Fruit fly (Drosophila melanogaster) whole organism, wandering third instar larva: ENCODE data around the gene CG18675.

Experiments used
- Myc ChIP-seq: fragments of >200 bp; optimal IDR thresholded peaks from 2 replicates; lab custom pipeline; 2017
- pan ChIP-seq: fragments of >200 bp; optimal IDR thresholded peaks from 2 replicates; lab custom pipeline; 2017

dm6 chr3L:4228187-4228836, 54.6 kb downstream of the CG18675 start:
- TF ChIP-seq Myc (lab: Kevin White, UChicago) (no peak), pan (lab: Kevin White, UChicago) (no peak)
